Worm (Caenorhabditis elegans) whole organism, L4/young adult: ENCODE measurements around the gene mrpl-45.

Source experiments
- W03F9.2 ChIP-seq: fragments of 150-350 bp; optimal IDR thresholded peaks from 2 replicates; lab custom pipeline; 2014; ENCODE audit warnings: missing biosample characterization, missing genetic modification characterization
- dao-5 ChIP-seq: sonication (generic microtip); optimal IDR thresholded peaks from 2 replicates; lab custom pipeline; 2016; ENCODE audit warnings: missing genotype, missing genetic modification characterization, moderate library complexity, missing compliant biosample characterization
- him-1 ChIP-seq: sonication (generic microtip); optimal IDR thresholded peaks from 2 replicates; lab custom pipeline; 2016; ENCODE audit warnings: missing genotype, missing genetic modification reagents, missing genetic modification characterization, missing compliant biosample characterization

mrpl-45 gene

ce11 chrIII:1181756-1182155 lies 20.1 kb downstream of the mrpl-45 start, which contains the start of gene nspg-8:
Gene nspg-8 (plus strand): TSS chrIII:1182056.
- no peak for TF ChIP-seq him-1 (tag; lab: Kevin White, UChicago)
- TF ChIP-seq W03F9.2 (tag; lab: Kevin White, UChicago): no peak
- TF ChIP-seq dao-5 (tag; lab: Kevin White, UChicago): no peak

ce11 chrIII:1179006-1179405 lies 22.8 kb downstream of the mrpl-45 start:
- no peak for TF ChIP-seq him-1 (tag; lab: Kevin White, UChicago)
- no peak for TF ChIP-seq W03F9.2 (tag; lab: Kevin White, UChicago)
- no peak for TF ChIP-seq dao-5 (tag; lab: Kevin White, UChicago)

- TF ChIP-seq dao-5 (tag; lab: Kevin White, UChicago) (no peak), him-1 (tag; lab: Kevin White, UChicago) (no peak), W03F9.2 (tag; lab: Kevin White, UChicago) (no peak)
Measured at ce11 chrIII:1176080-1176608, 25.7 kb downstream of the mrpl-45 start, which contains the start of gene eak-3. Gene eak-3 (minus strand): TSS chrIII:1176558.

DNA sequence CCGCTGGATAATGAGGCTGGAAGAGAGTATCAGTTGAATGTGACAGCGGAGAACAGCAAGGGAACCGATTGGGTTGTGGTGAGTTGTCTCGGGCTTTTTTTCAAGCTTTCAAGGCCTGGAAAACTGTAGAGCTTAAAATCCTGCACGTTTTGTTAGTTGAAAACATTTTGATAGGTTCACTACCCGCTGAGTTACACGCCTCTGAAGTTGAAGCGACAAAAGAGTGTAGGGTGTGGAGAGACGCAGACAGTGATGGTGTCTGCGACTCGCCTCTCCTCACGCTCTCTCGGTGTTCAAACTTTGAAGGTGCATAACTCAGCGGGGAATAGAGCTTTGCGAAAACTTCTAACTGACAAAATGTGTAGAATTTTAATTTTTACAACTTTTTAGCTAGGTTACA lies 28.5 kb downstream of the mrpl-45 start:
- TF ChIP-seq W03F9.2 (tag; lab: Kevin White, UChicago): no peak
- no peak for TF ChIP-seq dao-5 (tag; lab: Kevin White, UChicago)
- no peak for TF ChIP-seq him-1 (tag; lab: Kevin White, UChicago)

DNA sequence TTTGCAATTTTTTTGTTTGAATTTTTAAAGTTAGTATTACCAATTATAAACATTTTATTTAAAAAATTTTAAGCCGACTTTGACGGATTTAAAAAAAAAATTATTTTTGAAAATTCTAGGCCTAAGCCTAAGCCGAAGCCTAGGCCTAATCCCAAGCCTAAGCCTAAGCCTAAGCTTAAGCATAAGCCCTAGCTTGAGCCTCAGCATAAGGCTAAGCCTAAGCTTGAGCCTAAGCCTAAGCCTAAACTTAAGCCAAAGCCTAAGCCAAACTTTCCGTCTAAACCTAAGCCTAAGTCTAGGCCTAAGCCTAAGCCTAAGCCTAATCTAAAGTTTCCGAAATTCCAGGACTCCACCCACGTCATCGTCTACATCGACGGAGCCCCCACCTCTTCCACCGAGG lies 32.2 kb downstream of the mrpl-45 start:
- no peak for TF ChIP-seq dao-5 (tag; lab: Kevin White, UChicago)
- no peak for TF ChIP-seq W03F9.2 (tag; lab: Kevin White, UChicago)
- TF ChIP-seq him-1 (tag; lab: Kevin White, UChicago): no peak

DNA sequence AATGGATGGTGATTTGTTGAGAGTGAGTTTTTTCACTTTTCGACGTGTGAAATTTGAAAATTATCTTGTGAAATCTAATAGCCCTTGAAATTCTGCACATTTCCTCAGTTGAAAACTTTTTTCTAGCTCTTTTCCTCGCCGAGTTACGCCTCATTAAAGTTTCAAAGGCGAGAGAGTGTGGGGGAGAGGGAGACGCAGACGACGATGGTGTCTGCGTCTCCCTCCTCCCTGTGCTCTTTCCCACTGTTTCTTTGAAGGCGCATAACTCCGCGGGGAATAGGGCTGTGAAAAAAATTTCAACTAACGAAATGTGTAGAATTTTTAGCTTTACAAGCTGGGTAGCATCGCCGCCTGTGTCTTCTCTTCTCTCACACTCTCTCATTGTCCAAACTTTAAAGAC lies 35.4 kb downstream of the mrpl-45 start:
- TF ChIP-seq dao-5 (tag; lab: Kevin White, UChicago) (no peak), him-1 (tag; lab: Kevin White, UChicago) (no peak), W03F9.2 (tag; lab: Kevin White, UChicago) (no peak)

- TF ChIP-seq him-1 (tag; lab: Kevin White, UChicago) (no peak), W03F9.2 (tag; lab: Kevin White, UChicago) (no peak), dao-5 (tag; lab: Kevin White, UChicago) (no peak)
Measured at ce11 chrIII:1164668-1165067, 37.1 kb downstream of the mrpl-45 start.

ce11 chrIII:1163203-1163602 lies 38.6 kb downstream of the mrpl-45 start:
- TF ChIP-seq dao-5 (tag; lab: Kevin White, UChicago) (no peak), him-1 (tag; lab: Kevin White, UChicago) (no peak)

DNA sequence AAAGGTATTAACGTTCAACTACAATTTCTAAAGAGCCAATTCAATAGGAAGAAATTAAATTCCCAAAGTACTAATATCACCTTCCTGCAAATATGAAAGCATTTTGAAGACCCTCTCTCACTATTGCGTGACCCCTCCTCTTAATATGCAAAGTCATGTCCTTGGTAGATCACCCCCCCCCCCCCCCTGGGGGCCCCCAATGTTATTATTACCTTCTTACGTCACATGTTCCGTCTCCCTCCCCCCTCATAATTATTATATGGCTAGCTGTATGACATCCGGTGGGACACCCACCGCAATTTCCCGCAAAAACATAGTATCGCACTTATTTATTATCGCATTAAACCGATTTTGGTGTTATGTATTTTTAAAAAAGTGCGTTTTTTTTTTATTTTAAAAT lies 39.9 kb downstream of the mrpl-45 start:
- TF ChIP-seq dao-5 (tag; lab: Kevin White, UChicago) (no peak), W03F9.2 (tag; lab: Kevin White, UChicago) (no peak), him-1 (tag; lab: Kevin White, UChicago) (no peak)

DNA sequence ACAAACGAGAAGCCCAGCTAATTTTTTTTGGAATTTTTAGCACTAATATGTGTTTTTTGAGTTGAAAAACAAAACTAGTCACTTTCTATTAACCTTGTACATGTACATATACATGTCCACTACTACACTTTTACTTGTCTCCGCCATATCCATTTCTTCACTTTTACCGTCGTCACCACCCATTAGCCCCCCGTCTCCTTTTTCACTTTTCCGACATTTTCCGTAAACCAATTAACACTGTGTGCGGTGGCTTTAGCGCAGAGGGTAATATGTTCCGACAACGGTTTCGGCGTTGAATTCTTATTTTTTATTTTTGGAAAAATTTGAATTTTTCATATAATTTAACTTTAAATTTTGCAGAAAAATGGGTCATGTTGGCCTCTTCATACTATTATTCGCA lies 50.1 kb downstream of the mrpl-45 start, which contains the start of gene cdh-12:
TSS of gene cdh-12 (plus strand) at position 365 of the 400 bp plus-strand sequence.
- TF ChIP-seq dao-5 (tag; lab: Kevin White, UChicago): no peak
- no peak for TF ChIP-seq W03F9.2 (tag; lab: Kevin White, UChicago)
- no peak for TF ChIP-seq him-1 (tag; lab: Kevin White, UChicago)

ce11 chrIII:1149472-1149871 lies 52.3 kb downstream of the mrpl-45 start:
- no peak for TF ChIP-seq him-1 (tag; lab: Kevin White, UChicago)

- no peak for TF ChIP-seq W03F9.2 (tag; lab: Kevin White, UChicago)
- no peak for TF ChIP-seq him-1 (tag; lab: Kevin White, UChicago)
- TF ChIP-seq dao-5 (tag; lab: Kevin White, UChicago): no peak
Measured at ce11 chrIII:1147863-1148262, 53.9 kb downstream of the mrpl-45 start.
